In the genomic region with DNA sequence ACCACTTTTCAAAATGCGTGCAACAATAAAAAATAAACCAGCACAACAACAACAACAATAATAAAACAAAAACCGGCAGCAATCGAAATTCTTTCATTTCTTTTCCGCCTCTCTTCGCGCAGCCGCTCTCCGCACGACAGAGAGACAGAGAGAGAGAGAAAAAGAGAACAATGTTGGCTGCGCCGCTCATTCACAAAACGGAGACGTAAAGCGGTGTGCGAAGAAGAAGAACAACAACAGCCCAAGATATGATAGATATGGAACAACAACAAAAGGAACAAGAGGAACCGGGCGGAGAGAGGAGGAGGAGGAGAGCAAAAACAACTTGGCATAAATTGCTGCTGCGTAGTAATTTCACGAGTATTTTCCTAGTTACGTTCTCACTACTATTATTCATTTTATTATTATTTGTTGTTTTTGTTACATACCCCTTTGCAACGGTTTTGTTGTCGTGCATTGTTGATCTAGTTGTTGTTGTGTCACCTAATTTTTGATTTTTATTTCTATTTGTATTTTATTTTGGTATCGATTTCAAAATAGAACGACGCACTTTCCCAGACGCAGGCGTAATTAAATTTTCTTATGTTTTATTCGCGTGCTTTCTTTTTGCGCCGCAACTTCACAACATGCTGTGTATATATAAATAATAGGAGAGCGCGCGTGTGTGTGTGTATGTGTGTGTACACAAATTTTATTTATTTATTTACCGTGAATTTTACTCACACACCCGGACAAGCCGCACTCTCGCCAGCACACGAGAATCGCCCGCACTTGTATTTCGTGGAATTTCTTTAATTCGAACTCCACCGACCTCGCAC, we compare ENCODE assay signal across 4 fruit fly cellular contexts.
A peak's percentile ranks its signal among the peaks of the same experiment; 100 is the strongest.
TF ChIP-seq lines count a peak whose summit lies in the region.

No protein-coding gene starts in this region.

TF ChIP-seq in whole organism, embryonic, 481 proteins besides CTCF, POLR2A, EP300 and RAD21 (continued from another document and continues in another):
- TF ChIP-seq cad (GFP tag; optimal IDR thresholded peaks at IDR 0.05; lab: Kevin White, UChicago) (peak; percentile 57), CrebB (tag; optimal IDR thresholded peaks at IDR 0.05; lab: Kevin White, UChicago) (no peak), CG31224 (GFP tag; IDR thresholded peaks at IDR 0.05; lab: Robert Waterston, UW) (no peak), CG17829 (tag; optimal IDR thresholded peaks at IDR 0.05; lab: Kevin White, UChicago) (peak; percentile 0), Ssrp (tag; optimal IDR thresholded peaks at IDR 0.05; lab: Kevin White, UChicago) (peak; percentile 4), NFAT (GFP tag; IDR thresholded peaks at IDR 0.05; lab: Robert Waterston, UW) (no peak), pros (GFP tag; optimal IDR thresholded peaks at IDR 0.05; lab: Kevin White, UChicago) (peak; percentile 88), CG34376 (GFP tag; optimal IDR thresholded peaks at IDR 0.05; lab: Kevin White, UChicago) (peak; percentile 68), ham (GFP tag; IDR thresholded peaks at IDR 0.05; lab: Robert Waterston, UW) (no peak), Neu2 (GFP tag; optimal IDR thresholded peaks at IDR 0.05; lab: Kevin White, UChicago; ENCODE audit: borderline replicate concordance) (no peak), Hr78 (GFP tag; optimal IDR thresholded peaks at IDR 0.05; lab: Kevin White, UChicago) (no peak), yki (optimal IDR thresholded peaks at IDR 0.05; lab: Kevin White, UChicago) (peak; percentile 92), D (optimal IDR thresholded peaks at IDR 0.05; lab: Kevin White, UChicago) (no peak), D (GFP tag; optimal IDR thresholded peaks at IDR 0.05; lab: Kevin White, UChicago) (peak; percentile 8), gcm (GFP tag; optimal IDR thresholded peaks at IDR 0.05; lab: Kevin White, UChicago) (peak; percentile 46), slp2 (GFP tag; optimal IDR thresholded peaks at IDR 0.05; lab: Kevin White, UChicago) (no peak), CG8359 (GFP tag; optimal IDR thresholded peaks at IDR 0.05; lab: Kevin White, UChicago; ENCODE audit: borderline replicate concordance) (no peak), bsh (GFP tag; optimal IDR thresholded peaks at IDR 0.05; lab: Kevin White, UChicago) (peak in 1 of 2 experiments; percentile 29), CG17385 (GFP tag; optimal IDR thresholded peaks at IDR 0.05; lab: Kevin White, UChicago) (peak; percentile 98), Elba2 (GFP tag; optimal IDR thresholded peaks at IDR 0.05; lab: Kevin White, UChicago) (no peak), CG8388 (GFP tag; optimal IDR thresholded peaks at IDR 0.05; lab: Kevin White, UChicago) (no peak), Atf-2 (GFP tag; optimal IDR thresholded peaks at IDR 0.05; lab: Kevin White, UChicago) (no peak), CG8924 (tag; optimal IDR thresholded peaks at IDR 0.05; lab: Kevin White, UChicago) (peak; percentile 67), Sox100B (GFP tag; optimal IDR thresholded peaks at IDR 0.05; lab: Kevin White, UChicago) (peak; percentile 32), Hr39 (optimal IDR thresholded peaks at IDR 0.05; lab: Kevin White, UChicago) (no peak), CG7556 (GFP tag; optimal IDR thresholded peaks at IDR 0.05; lab: Kevin White, UChicago) (no peak), CG17568 (GFP tag; optimal IDR thresholded peaks at IDR 0.05; lab: Kevin White, UChicago) (peak; percentile 11), gro (GFP tag; optimal IDR thresholded peaks at IDR 0.05; lab: Kevin White, UChicago) (peak; percentile 49), Bgb (GFP tag; IDR thresholded peaks at IDR 0.05; lab: Robert Waterston, UW; ENCODE audit: partially characterized antibody) (no peak), Fer2 (tag; optimal IDR thresholded peaks at IDR 0.05; lab: Kevin White, UChicago) (no peak), CG17612 (GFP tag; IDR thresholded peaks at IDR 0.05; lab: Robert Waterston, UW) (no peak)

TF ChIP-seq in whole organism, prepupa, 60 proteins besides CTCF, POLR2A, EP300 and RAD21 (continued from another document and continues in another):
- TF ChIP-seq CG10669 (GFP tag; optimal IDR thresholded peaks at IDR 0.05; lab: Kevin White, UChicago) (peak; percentile 47), Sox15 (GFP tag; optimal IDR thresholded peaks at IDR 0.05; lab: Kevin White, UChicago) (no peak), CG9139 (GFP tag; optimal IDR thresholded peaks at IDR 0.05; lab: Kevin White, UChicago) (peak; percentile 33), fkh (GFP tag; optimal IDR thresholded peaks at IDR 0.05; lab: Kevin White, UChicago) (peak; percentile 93), Hr38 (GFP tag; optimal IDR thresholded peaks at IDR 0.05; lab: Kevin White, UChicago) (no peak), CG11762 (GFP tag; optimal IDR thresholded peaks at IDR 0.05; lab: Kevin White, UChicago; ENCODE audit: insufficient read depth) (no peak), fd85E (GFP tag; optimal IDR thresholded peaks at IDR 0.05; lab: Kevin White, UChicago) (no peak), salr (GFP tag; optimal IDR thresholded peaks at IDR 0.05; lab: Kevin White, UChicago) (peak; percentile 8 to 61), svp (GFP tag; lab: Kevin White, UChicago) (no peak), CG6276 (GFP tag; optimal IDR thresholded peaks at IDR 0.05; lab: Kevin White, UChicago) (peak; percentile 59), achi (GFP tag; optimal IDR thresholded peaks at IDR 0.05; lab: Kevin White, UChicago) (no peak), CG8319 (GFP tag; optimal IDR thresholded peaks at IDR 0.05; lab: Kevin White, UChicago) (no peak), CG1621 (tag; optimal IDR thresholded peaks at IDR 0.05; lab: Kevin White, UChicago) (peak; percentile 50), CG6163 (GFP tag; IDR thresholded peaks at IDR 0.05; lab: Robert Waterston, UW) (no peak), CG31627 (GFP tag; optimal IDR thresholded peaks at IDR 0.05; lab: Kevin White, UChicago) (no peak), topi (GFP tag; optimal IDR thresholded peaks at IDR 0.05; lab: Kevin White, UChicago) (no peak), CG7368 (GFP tag; optimal IDR thresholded peaks at IDR 0.05; lab: Kevin White, UChicago) (no peak), ss (GFP tag; optimal IDR thresholded peaks at IDR 0.05; lab: Kevin White, UChicago) (peak; percentile 58 to 63), Hr4 (GFP tag; optimal IDR thresholded peaks at IDR 0.05; lab: Kevin White, UChicago) (no peak), Sox14 (GFP tag; optimal IDR thresholded peaks at IDR 0.05; lab: Kevin White, UChicago) (peak; percentile 25), net (GFP tag; optimal IDR thresholded peaks at IDR 0.05; lab: Kevin White, UChicago) (peak; percentile 14), Sox102F (GFP tag; optimal IDR thresholded peaks at IDR 0.05; lab: Kevin White, UChicago) (peak; percentile 15), Ets21C (GFP tag; optimal IDR thresholded peaks at IDR 0.05; lab: Kevin White, UChicago) (no peak), esn (GFP tag; optimal IDR thresholded peaks at IDR 0.05; lab: Kevin White, UChicago) (no peak), Ets96B (tag; optimal IDR thresholded peaks at IDR 0.05; lab: Kevin White, UChicago) (peak; percentile 4), pdm3 (GFP tag; optimal IDR thresholded peaks at IDR 0.05; lab: Kevin White, UChicago) (no peak), cyc (GFP tag; optimal IDR thresholded peaks at IDR 0.05; lab: Kevin White, UChicago) (no peak), CG32006 (GFP tag; optimal IDR thresholded peaks at IDR 0.05; lab: Kevin White, UChicago) (no peak), CG16779 (tag; optimal IDR thresholded peaks at IDR 0.05; lab: Kevin White, UChicago) (peak; percentile 54), Hr39 (GFP tag; optimal IDR thresholded peaks at IDR 0.05; lab: Kevin White, UChicago) (no peak), acj6 (GFP tag; optimal IDR thresholded peaks at IDR 0.05; lab: Kevin White, UChicago) (no peak), eg (GFP tag; IDR thresholded peaks at IDR 0.05; lab: Robert Waterston, UW) (no peak), Eip75B (GFP tag; optimal IDR thresholded peaks at IDR 0.05; lab: Kevin White, UChicago) (peak; percentile 29)

TF ChIP-seq in whole organism, pupa, 21 proteins besides CTCF, POLR2A, EP300 and RAD21 (continued from another document):
- TF ChIP-seq EcR (GFP tag; optimal IDR thresholded peaks at IDR 0.05; lab: Kevin White, UChicago) (peak; percentile 84), CG4496 (GFP tag; IDR thresholded peaks at IDR 0.05; lab: Robert Waterston, UW) (no peak)

TF ChIP-seq in whole organism, wandering third instar larva, 38 proteins besides CTCF, POLR2A, EP300 and RAD21 (continued from another document):
- TF ChIP-seq Hr83 (GFP tag; optimal IDR thresholded peaks at IDR 0.05; lab: Kevin White, UChicago; ENCODE audit: poor library complexity, severe bottlenecking) (peak; percentile 23), dmrt93B (GFP tag; optimal IDR thresholded peaks at IDR 0.05; lab: Kevin White, UChicago) (no peak), h (GFP tag; optimal IDR thresholded peaks at IDR 0.05; lab: Kevin White, UChicago) (peak; percentile 10), pan (optimal IDR thresholded peaks at IDR 0.05; lab: Kevin White, UChicago) (no peak), brk (GFP tag; optimal IDR thresholded peaks at IDR 0.05; lab: Kevin White, UChicago) (no peak), Dif (GFP tag; optimal IDR thresholded peaks at IDR 0.05; lab: Kevin White, UChicago; ENCODE audit: partially characterized antibody) (peak; percentile 96), Jra (GFP tag; optimal IDR thresholded peaks at IDR 0.05; lab: Kevin White, UChicago) (no peak)
